Fruit fly (Drosophila melanogaster) ovary, adult (tissue): Measurements from ENCODE around the gene JhI-21.

Experiments
- CG17801 ChIP-seq: fragments of 200-800 bp; optimal IDR thresholded peaks from 2 replicates; lab custom pipeline; 2019; ENCODE audit warnings: missing biosample characterization, mild to moderate bottlenecking, missing genetic modification characterization, moderate library complexity; ENCODE audit not compliant: partially characterized antibody

Gene JhI-21

dm6 chr2L:12078695-12079094 lies 22.9 kb upstream of the JhI-21 start:
- no peak for TF ChIP-seq CG17801 (GFP tag; lab: Kevin White, UChicago)

- TF ChIP-seq CG17801 (GFP tag; lab: Kevin White, UChicago): no peak
These were observed 22.3 kb upstream of the JhI-21 start for dm6 chr2L:12078123-12078658.

dm6 chr2L:12075850-12076249 lies 20.0 kb upstream of the JhI-21 start, which contains the start of gene CG14947:
CG14947 (plus strand) TSS chr2L:12076100.
- no peak for TF ChIP-seq CG17801 (GFP tag; lab: Kevin White, UChicago)

- no peak for TF ChIP-seq CG17801 (GFP tag; lab: Kevin White, UChicago)
These were observed 10.9 kb upstream of the JhI-21 start, which contains the start of gene firl for dm6 chr2L:12066617-12067251. firl (minus strand) TSS chr2L:12066775.

- TF ChIP-seq CG17801 (GFP tag; lab: Kevin White, UChicago): no peak
These were observed 10.0 kb upstream of the JhI-21 start for dm6 chr2L:12065683-12066386.

- peak; percentile 19 for TF ChIP-seq CG17801 (GFP tag; lab: Kevin White, UChicago)
These were observed 7.2 kb upstream of the JhI-21 start, which contains the start of gene Rab3-GAP for dm6 chr2L:12063035-12063434. Rab3-GAP (minus strand) TSS chr2L:12063184.

dm6 chr2L:12053365-12053764 lies 2.5 kb downstream of the JhI-21 start:
- no peak for TF ChIP-seq CG17801 (GFP tag; lab: Kevin White, UChicago)

dm6 chr2L:12049133-12049532 lies 6.7 kb downstream of the JhI-21 start, which contains the start of gene PLCXD:
PLCXD (plus strand) TSS chr2L:12049418.
- no peak for TF ChIP-seq CG17801 (GFP tag; lab: Kevin White, UChicago)

- no peak for TF ChIP-seq CG17801 (GFP tag; lab: Kevin White, UChicago)
These were observed 7.1 kb downstream of the JhI-21 start, which contains the start of gene Plzf for dm6 chr2L:12048723-12049122. Plzf (minus strand) TSS chr2L:12048918.

- no peak for TF ChIP-seq CG17801 (GFP tag; lab: Kevin White, UChicago)
These were observed 9.0 kb downstream of the JhI-21 start for dm6 chr2L:12046856-12047230.

dm6 chr2L:12045941-12046855 lies 9.6 kb downstream of the JhI-21 start, which contains the start of gene CG6770:
CG6770 (minus strand) TSS chr2L:12046118.
- TF ChIP-seq CG17801 (GFP tag; lab: Kevin White, UChicago): peak; percentile 91

dm6 chr2L:12045578-12045940 lies 10.3 kb downstream of the JhI-21 start:
- TF ChIP-seq CG17801 (GFP tag; lab: Kevin White, UChicago): no peak

- TF ChIP-seq CG17801 (GFP tag; lab: Kevin White, UChicago): peak; percentile 88
These were observed 11.1 kb downstream of the JhI-21 start, which contains the start of gene CG6785 for dm6 chr2L:12044613-12045350. CG6785 (minus strand) TSS chr2L:12045200.

dm6 chr2L:12040510-12040909 lies 15.3 kb downstream of the JhI-21 start, which contains the start of gene CG6766:
CG6766 (minus strand) TSS chr2L:12040689.
- TF ChIP-seq CG17801 (GFP tag; lab: Kevin White, UChicago): peak; percentile 32
